Worm (Caenorhabditis elegans) whole organism, L4 larva: ENCODE measurements around the gene srx-7.

Source experiments
- F10B5.3 ChIP-seq: sonication (generic microtip); optimal IDR thresholded peaks from 2 replicates; lab custom pipeline; 2016; ENCODE audit warnings: mild to moderate bottlenecking, missing genetic modification characterization, missing compliant biosample characterization
- F44E2.7 ChIP-seq: fragments of 200-800 bp; sonication (Bioruptor generic); IDR thresholded peaks from 2 replicates; pipeline ENCODE4 v2.1.2; 2022; ENCODE audit warnings: missing genetic modification characterization, missing compliant biosample characterization
- F49E8.2 ChIP-seq: sonication (generic microtip); optimal IDR thresholded peaks from 2 replicates; lab custom pipeline; 2016; ENCODE audit warnings: missing compliant biosample characterization, mild to moderate bottlenecking, missing genetic modification characterization, borderline replicate concordance
- T20F7.1 ChIP-seq: fragments of 200-800 bp; sonication (Bioruptor generic); optimal IDR thresholded peaks from 2 replicates; lab custom pipeline; 2018; ENCODE audit warnings: mild to moderate bottlenecking, missing genetic modification characterization, missing compliant biosample characterization
- Y48G9A.11 ChIP-seq: fragments of 200-800 bp; sonication (Bioruptor generic); IDR thresholded peaks from 2 replicates; pipeline ENCODE4 v1.3.6; 2022; ENCODE audit warnings: missing genetic modification reagents, missing genetic modification characterization, missing compliant biosample characterization
- aly-2 ChIP-seq: sonication (generic microtip); optimal IDR thresholded peaks from 2 replicates; lab custom pipeline; 2018; ENCODE audit warnings: missing biosample characterization, missing genetic modification characterization
- attf-4 ChIP-seq: sonication (generic microtip); optimal IDR thresholded peaks from 3 replicates; lab custom pipeline; 2017; ENCODE audit warnings: missing biosample characterization, missing genetic modification characterization
- ceh-28 ChIP-seq: fragments of 150-350 bp; optimal IDR thresholded peaks from 2 replicates; lab custom pipeline; 2014; ENCODE audit warnings: missing biosample characterization, missing genetic modification reagents, missing genetic modification characterization
- ceh-44 ChIP-seq: fragments of 200-800 bp; sonication (Bioruptor generic); IDR thresholded peaks from 2 replicates; pipeline ENCODE4 v1.3.6; 2022; ENCODE audit warnings: missing genetic modification reagents, missing genetic modification characterization, missing compliant biosample characterization
- ceh-62 ChIP-seq: sonication (generic microtip); optimal IDR thresholded peaks from 2 replicates; lab custom pipeline; 2017; ENCODE audit warnings: missing biosample characterization, missing genetic modification characterization
- daf-19 ChIP-seq: fragments of 200-800 bp; sonication (Bioruptor generic); conservative IDR thresholded peaks from 2 replicates; pipeline ENCODE4 v1.3.6; 2022; ENCODE audit warnings: missing genetic modification characterization, missing compliant biosample characterization
- daf-8 ChIP-seq: fragments of 200-800 bp; sonication (Bioruptor generic); IDR thresholded peaks from 2 replicates; pipeline ENCODE4 v1.3.6; 2022; ENCODE audit warnings: missing genetic modification characterization, missing compliant biosample characterization
- dpl-1 ChIP-seq: fragments of 150-350 bp; optimal IDR thresholded peaks from 2 replicates; lab custom pipeline; 2014; ENCODE audit warnings: missing biosample characterization, missing genetic modification reagents, missing genetic modification characterization
- dve-1 ChIP-seq: sonication (generic microtip); optimal IDR thresholded peaks from 2 replicates; lab custom pipeline; 2017; ENCODE audit warnings: antibody characterized with exemption, mild to moderate bottlenecking, missing genetic modification characterization, missing compliant biosample characterization; ENCODE audit not compliant: insufficient read depth
- hif-1 ChIP-seq, 2 experiments: sonication (generic microtip); optimal IDR thresholded peaks; 2 replicates each; lab custom pipeline; 2016 to 2017; ENCODE audit warnings: missing compliant biosample characterization in 2 of 2, missing genetic modification characterization in 2 of 2, missing genetic modification reagents in 2 of 2, missing genotype in 2 of 2, mild to moderate bottlenecking in 1 of 2
- hlh-11 ChIP-seq: fragments of 200-800 bp; sonication (Bioruptor generic); optimal IDR thresholded peaks from 2 replicates; lab custom pipeline; 2018; ENCODE audit warnings: mild to moderate bottlenecking, missing genetic modification characterization, missing compliant biosample characterization
- hmg-1.1 ChIP-seq: fragments of 200-800 bp; sonication (Bioruptor generic); IDR thresholded peaks from 2 replicates; pipeline ENCODE4 v1.3.6; 2022; ENCODE audit warnings: missing genetic modification reagents, missing genetic modification characterization, missing compliant biosample characterization
- lin-29 ChIP-seq: fragments of 200-800 bp; sonication (Bioruptor generic); IDR thresholded peaks from 2 replicates; pipeline ENCODE4 v1.3.6; 2022; ENCODE audit warnings: missing genetic modification reagents, missing genetic modification characterization, missing compliant biosample characterization
- lir-3 ChIP-seq: sonication (generic microtip); optimal IDR thresholded peaks from 2 replicates; lab custom pipeline; 2016; ENCODE audit warnings: mild to moderate bottlenecking, missing genetic modification characterization, missing compliant biosample characterization
- madf-5 ChIP-seq, 2 experiments: fragments of 200-800 bp; sonication (Bioruptor generic); IDR thresholded peaks; 2 replicates each; pipeline ENCODE4 v1.3.6; 2022; ENCODE audit warnings: missing compliant biosample characterization in 2 of 2, missing genetic modification characterization in 2 of 2
- madf-9 ChIP-seq: fragments of 200-800 bp; sonication (Bioruptor generic); conservative IDR thresholded peaks from 2 replicates; pipeline ENCODE4 v1.3.6; 2022; ENCODE audit warnings: missing genetic modification reagents, missing genetic modification characterization, missing compliant biosample characterization
- mes-2 ChIP-seq: sonication (generic microtip); optimal IDR thresholded peaks from 2 replicates; lab custom pipeline; 2016; ENCODE audit warnings: missing genotype, mild to moderate bottlenecking, missing genetic modification characterization, missing compliant biosample characterization; ENCODE audit not compliant: poor library complexity, severe bottlenecking
- mxl-2 ChIP-seq: fragments of 200-800 bp; sonication (Bioruptor generic); conservative IDR thresholded peaks from 2 replicates; pipeline ENCODE4 v1.3.6; 2022; ENCODE audit warnings: missing genetic modification reagents, missing genetic modification characterization, missing compliant biosample characterization
- mxl-3 ChIP-seq: fragments of 200-800 bp; sonication (Bioruptor generic); optimal IDR thresholded peaks from 2 replicates; lab custom pipeline; 2018; ENCODE audit warnings: mild to moderate bottlenecking, missing genetic modification characterization, missing compliant biosample characterization
- nhr-102 ChIP-seq: sonication (generic microtip); optimal IDR thresholded peaks from 2 replicates; lab custom pipeline; 2016; ENCODE audit warnings: mild to moderate bottlenecking, missing genetic modification characterization, moderate library complexity, missing compliant biosample characterization
- nhr-11 ChIP-seq: fragments of 150-350 bp; optimal IDR thresholded peaks from 2 replicates; lab custom pipeline; 2014; ENCODE audit warnings: missing biosample characterization, missing genetic modification characterization
- nhr-111 ChIP-seq: fragments of 200-800 bp; sonication (Bioruptor generic); optimal IDR thresholded peaks from 2 replicates; lab custom pipeline; 2018; ENCODE audit warnings: mild to moderate bottlenecking, missing genetic modification characterization, missing compliant biosample characterization
- nhr-237 ChIP-seq: sonication (generic microtip); optimal IDR thresholded peaks from 2 replicates; lab custom pipeline; 2017; ENCODE audit warnings: missing biosample characterization, missing genetic modification characterization
- nhr-25 ChIP-seq: sonication (generic microtip); optimal IDR thresholded peaks from 2 replicates; lab custom pipeline; 2017; ENCODE audit warnings: missing genetic modification characterization, mild to moderate bottlenecking, missing compliant biosample characterization, antibody characterized with exemption, moderate library complexity, borderline replicate concordance; ENCODE audit not compliant: insufficient read depth
- nhr-28 ChIP-seq: fragments of 150-350 bp; optimal IDR thresholded peaks from 2 replicates; lab custom pipeline; 2014; ENCODE audit warnings: missing biosample characterization, missing genetic modification characterization
- pqm-1 ChIP-seq: sonication (generic microtip); optimal IDR thresholded peaks from 2 replicates; lab custom pipeline; 2017; ENCODE audit warnings: missing biosample characterization, missing genetic modification characterization
- skn-1 ChIP-seq: fragments of 150-350 bp; optimal IDR thresholded peaks from 2 replicates; lab custom pipeline; 2014; ENCODE audit warnings: missing biosample characterization, missing genetic modification characterization
- snpc-4 ChIP-seq: fragments of 150-350 bp; optimal IDR thresholded peaks from 2 replicates; lab custom pipeline; 2014; ENCODE audit warnings: missing biosample characterization, missing genetic modification characterization
- spr-1 ChIP-seq: sonication (generic microtip); optimal IDR thresholded peaks from 2 replicates; lab custom pipeline; 2016; ENCODE audit warnings: mild to moderate bottlenecking, missing genetic modification characterization, missing compliant biosample characterization
- unc-130 ChIP-seq: sonication (generic microtip); optimal IDR thresholded peaks from 2 replicates; lab custom pipeline; 2016; ENCODE audit warnings: missing genetic modification reagents, missing genetic modification characterization, missing compliant biosample characterization
- unc-62 ChIP-seq, 3 experiments: fragments of 150-350 bp in 1 of 3; sonication (generic microtip); optimal IDR thresholded peaks in 2 of 3; peaks in 1 of 3; 1 replicate in 1 of 3; 2 replicates in 2 of 3; lab custom pipeline; 2014 to 2017; ENCODE audit warnings: missing biosample characterization in 3 of 3, missing genetic modification characterization in 3 of 3, missing genetic modification reagents in 3 of 3, missing genotype in 1 of 3
- zfp-2 ChIP-seq: sonication (generic microtip); optimal IDR thresholded peaks from 2 replicates; lab custom pipeline; 2016; ENCODE audit warnings: mild to moderate bottlenecking, missing genetic modification characterization, missing compliant biosample characterization
- ztf-11 ChIP-seq: fragments of 150-350 bp; optimal IDR thresholded peaks from 2 replicates; lab custom pipeline; 2014; ENCODE audit warnings: missing biosample characterization, missing genetic modification characterization

srx-7 gene

DNA sequence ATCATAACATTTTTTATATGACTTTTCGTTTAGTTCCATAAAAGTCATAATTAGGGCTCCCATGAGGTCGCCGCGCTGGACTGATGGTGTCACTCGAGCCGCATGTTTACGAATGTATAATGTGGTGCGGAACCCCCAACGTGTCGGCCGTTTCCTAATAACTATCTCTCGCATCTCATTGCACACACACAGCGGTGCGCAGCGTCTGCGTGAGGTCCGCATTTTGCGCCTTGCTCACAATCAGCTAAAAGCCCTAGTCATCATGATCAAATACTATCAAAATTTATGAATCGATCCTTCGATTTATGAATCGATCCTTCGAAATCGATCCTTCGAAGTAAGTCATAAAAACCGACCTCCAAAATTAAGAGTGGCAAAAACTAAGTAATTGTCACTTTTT lies at the start of gene srx-7:
Gene srx-7, plus strand, starts transcription at position 256 of the 400 bp plus-strand sequence.
- TF ChIP-seq zfp-2 (tag; lab: Kevin White, UChicago) (no peak), ceh-44 (GFP tag; lab: Robert Waterston, UW) (peak; percentile 86)

DNA sequence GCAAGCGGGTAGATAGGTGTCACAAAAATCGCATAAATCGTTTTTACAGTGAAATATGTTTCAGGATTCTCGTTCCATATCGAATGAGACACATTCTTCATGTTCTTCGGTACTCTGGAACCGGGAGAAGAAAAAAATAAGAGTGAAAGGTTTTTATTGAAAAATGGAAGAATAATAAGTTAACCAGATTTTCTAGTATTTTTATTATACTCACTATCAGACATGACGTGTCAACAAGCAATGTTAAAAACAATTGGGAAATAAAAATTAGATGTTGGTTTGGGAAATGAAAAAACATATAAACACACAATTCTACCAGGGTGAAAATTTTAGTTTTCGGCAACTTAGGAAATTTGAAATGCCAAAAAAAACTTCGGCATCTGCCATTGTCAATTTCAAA lies 47.6 kb upstream of the srx-7 start, which contains the start of gene srh-37:
Gene srh-37, minus strand, starts transcription at position 101 of the 400 bp plus-strand sequence.
- no peak for TF ChIP-seq daf-8 (GFP tag; lab: Robert Waterston, UW)
- TF ChIP-seq nhr-28 (tag; lab: Kevin White, UChicago) = no peak
- no peak for TF ChIP-seq hif-1 (tag; optimal IDR thresholded peaks at IDR 0.05; lab: Kevin White, UChicago)
- TF ChIP-seq F10B5.3 (tag; lab: Kevin White, UChicago) = no peak
- TF ChIP-seq spr-1 = no peak
- TF ChIP-seq snpc-4 (tag; lab: Kevin White, UChicago) = no peak
- no peak for TF ChIP-seq nhr-25 (tag; lab: Kevin White, UChicago)
- no peak for TF ChIP-seq aly-2 (tag; lab: Kevin White, UChicago)
- TF ChIP-seq dpl-1 (GFP tag; lab: Kevin White, UChicago) = no peak
- no peak for TF ChIP-seq skn-1 (tag; lab: Kevin White, UChicago)
- TF ChIP-seq nhr-11 (tag; lab: Kevin White, UChicago) = no peak
- TF ChIP-seq ceh-28 (tag; lab: Kevin White, UChicago) = no peak
- TF ChIP-seq madf-5 (GFP tag; IDR thresholded peaks at IDR 0.05; lab: Robert Waterston, UW) = no peak
- TF ChIP-seq unc-130 (GFP tag; lab: Kevin White, UChicago) = no peak
- TF ChIP-seq hlh-11 (tag; lab: Kevin White, UChicago) = no peak
- no peak for TF ChIP-seq unc-62 (GFP tag; optimal IDR thresholded peaks at IDR 0.05 in 1 of 2; lab: Kevin White, UChicago)
- no peak for TF ChIP-seq unc-62 (tag; optimal IDR thresholded peaks at IDR 0.05; lab: Kevin White, UChicago)
- TF ChIP-seq F44E2.7 (GFP tag; lab: Robert Waterston, UW) = no peak
- no peak for TF ChIP-seq nhr-237 (tag; lab: Kevin White, UChicago)

DNA sequence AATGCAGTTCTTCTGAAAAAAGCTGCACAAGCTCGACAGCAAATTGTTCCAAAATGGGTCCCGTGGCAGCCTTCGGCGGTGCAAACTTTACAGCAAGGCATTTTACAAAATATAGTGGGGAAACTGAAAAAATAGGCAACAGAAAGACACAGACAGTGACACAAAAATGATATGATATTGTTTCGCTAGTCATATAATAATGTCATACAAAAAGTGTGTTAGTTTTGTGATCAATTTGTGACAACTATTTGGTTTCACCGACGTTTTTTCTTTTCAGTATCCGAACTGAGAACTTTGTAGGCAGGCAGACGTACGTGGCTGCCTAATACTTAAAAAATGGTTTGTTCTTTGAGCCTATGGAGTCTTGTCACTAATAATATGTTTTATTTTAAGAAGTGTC lies 40.5 kb upstream of the srx-7 start, which contains the start of gene nhr-210:
Gene nhr-210, minus strand, starts transcription at position 101 of the 400 bp plus-strand sequence.
- no peak for TF ChIP-seq daf-19 (GFP tag; lab: Robert Waterston, UW)
- TF ChIP-seq T20F7.1 (GFP tag; lab: Kevin White, UChicago) = no peak
- TF ChIP-seq lin-29 = no peak
- TF ChIP-seq lir-3 (tag; lab: Kevin White, UChicago) = no peak
- no peak for TF ChIP-seq dve-1 (tag; lab: Kevin White, UChicago)
- TF ChIP-seq attf-4 (tag; lab: Kevin White, UChicago) = no peak
- no peak for TF ChIP-seq Y48G9A.11
- no peak for TF ChIP-seq ceh-28 (tag; lab: Kevin White, UChicago)
- no peak for TF ChIP-seq F49E8.2
- TF ChIP-seq mxl-3 (GFP tag; lab: Kevin White, UChicago) = no peak
- TF ChIP-seq nhr-111 (GFP tag; lab: Kevin White, UChicago) = no peak
- TF ChIP-seq nhr-28 (tag; lab: Kevin White, UChicago) = peak; percentile 36
- TF ChIP-seq mxl-2 (GFP tag; lab: Robert Waterston, UW) = no peak
- no peak for TF ChIP-seq ztf-11 (tag; lab: Kevin White, UChicago)
- no peak for TF ChIP-seq daf-8 (GFP tag; lab: Robert Waterston, UW)
- TF ChIP-seq hmg-1.1 (GFP tag; lab: Robert Waterston, UW) = no peak
- no peak for TF ChIP-seq mes-2 (tag; lab: Kevin White, UChicago)
- TF ChIP-seq pqm-1 (tag; lab: Kevin White, UChicago) = peak; percentile 12
- TF ChIP-seq madf-9 (GFP tag; lab: Robert Waterston, UW) = no peak
- no peak for TF ChIP-seq hlh-11 (tag; lab: Kevin White, UChicago)
- TF ChIP-seq ceh-62 (tag; lab: Kevin White, UChicago) = no peak
- peak; percentile 77 for TF ChIP-seq nhr-102 (tag; lab: Kevin White, UChicago)
